Worm (Caenorhabditis elegans) whole organism, L2 larva: ENCODE results near the gene R03D7.15.

Experiments used
- aly-2 ChIP-seq: fragments of 150-350 bp; optimal IDR thresholded peaks from 2 replicates; lab custom pipeline; 2014; ENCODE audit warnings: missing biosample characterization, missing genetic modification characterization
- ceh-82 ChIP-seq: fragments of 150-350 bp; optimal IDR thresholded peaks from 2 replicates; lab custom pipeline; 2014; ENCODE audit warnings: missing biosample characterization, missing genetic modification characterization
- crh-2 ChIP-seq: sonication (generic microtip); optimal IDR thresholded peaks from 2 replicates; lab custom pipeline; 2017; ENCODE audit warnings: missing biosample characterization, missing genetic modification characterization
- elt-1 ChIP-seq: fragments of 150-350 bp; optimal IDR thresholded peaks from 2 replicates; lab custom pipeline; 2014; ENCODE audit warnings: missing biosample characterization, missing genetic modification characterization
- lin-11 ChIP-seq: fragments of 150-350 bp; sonication (generic microtip); optimal IDR thresholded peaks from 2 replicates; lab custom pipeline; 2014; ENCODE audit warnings: missing biosample characterization, missing genetic modification characterization, inconsistent platforms, mixed read lengths
- mbf-1 ChIP-seq: sonication (generic microtip); optimal IDR thresholded peaks from 2 replicates; lab custom pipeline; 2017; ENCODE audit warnings: missing biosample characterization, missing genetic modification characterization
- nhr-237 ChIP-seq: fragments of 150-350 bp; optimal IDR thresholded peaks from 2 replicates; lab custom pipeline; 2014; ENCODE audit warnings: missing biosample characterization, missing genetic modification characterization
- nhr-6 ChIP-seq: fragments of 150-350 bp; optimal IDR thresholded peaks from 2 replicates; lab custom pipeline; 2014; ENCODE audit warnings: missing biosample characterization, missing genetic modification characterization
- unc-39 ChIP-seq: fragments of 150-350 bp; optimal IDR thresholded peaks from 2 replicates; lab custom pipeline; 2014; ENCODE audit warnings: missing biosample characterization, missing genetic modification characterization
- ztf-1 ChIP-seq: fragments of 200-800 bp; sonication (Bioruptor generic); conservative IDR thresholded peaks from 2 replicates; pipeline ENCODE4 v1.3.6; 2022; ENCODE audit warnings: missing genetic modification characterization, missing compliant biosample characterization

- TF ChIP-seq elt-1 (tag; lab: Kevin White, UChicago): no peak
- TF ChIP-seq crh-2 (tag; lab: Kevin White, UChicago): no peak
- no peak for TF ChIP-seq ceh-82
- no peak for TF ChIP-seq lin-11 (tag; lab: Kevin White, UChicago)
- TF ChIP-seq nhr-6 (tag; lab: Kevin White, UChicago): no peak
- TF ChIP-seq unc-39 (tag; lab: Kevin White, UChicago): no peak
- TF ChIP-seq ztf-1 (GFP tag; lab: Robert Waterston, UW): no peak
- TF ChIP-seq nhr-237: no peak
- no peak for TF ChIP-seq mbf-1
- TF ChIP-seq aly-2 (tag; lab: Kevin White, UChicago): no peak
Measured at ce11 chrII:10918293-10918756, 23.7 kb upstream of the R03D7.15 start, which contains the start of gene tba-4.
